Fruit fly (Drosophila melanogaster) whole organism, embryonic: ENCODE data around the gene Gpdh3.

Experiments used
- CG10654 ChIP-seq: fragments of 200-800 bp; sonication (Bioruptor generic); optimal IDR thresholded peaks from 2 replicates; lab custom pipeline; 2016; ENCODE audit warnings: missing biosample characterization, missing genetic modification characterization
- CG11247 ChIP-seq: fragments of 200-800 bp; sonication (Bioruptor generic); IDR thresholded peaks from 2 replicates; pipeline ENCODE4 v1.3.6; 2022; ENCODE audit warnings: missing biosample characterization, missing genetic modification characterization
- CG12744 ChIP-seq: fragments of 200-800 bp; sonication (Bioruptor generic); optimal IDR thresholded peaks from 2 replicates; lab custom pipeline; 2016; ENCODE audit warnings: missing biosample characterization, missing genetic modification characterization
- CG15479 ChIP-seq: fragments of 200-800 bp; sonication (Bioruptor generic); optimal IDR thresholded peaks from 3 replicates; lab custom pipeline; 2019; ENCODE audit warnings: missing biosample characterization, mild to moderate bottlenecking, missing genetic modification characterization, moderate library complexity
- CG16813 ChIP-seq: fragments of 200-800 bp; sonication (Bioruptor generic); IDR thresholded peaks from 3 replicates; pipeline ENCODE4 v1.3.6; 2022; ENCODE audit warnings: missing biosample characterization, missing genetic modification characterization; ENCODE audit not compliant: partially characterized antibody
- CG17568 ChIP-seq: fragments of 200-800 bp; sonication (Bioruptor generic); optimal IDR thresholded peaks from 2 replicates; lab custom pipeline; 2018; ENCODE audit warnings: missing biosample characterization, mild to moderate bottlenecking, missing genetic modification characterization, moderate library complexity
- CG18476 ChIP-seq: fragments of 200-800 bp; sonication (Bioruptor generic); optimal IDR thresholded peaks from 2 replicates; lab custom pipeline; 2016; ENCODE audit warnings: missing biosample characterization, mild to moderate bottlenecking, missing genetic modification characterization
- CG2199 ChIP-seq: fragments of 200-800 bp; sonication (Bioruptor generic); IDR thresholded peaks from 3 replicates; pipeline ENCODE4 v1.3.6; 2022; ENCODE audit warnings: missing biosample characterization, missing genetic modification characterization
- CG2202 ChIP-seq: fragments of 200-800 bp; sonication (Bioruptor generic); optimal IDR thresholded peaks from 2 replicates; lab custom pipeline; 2018; ENCODE audit warnings: missing biosample characterization, mild to moderate bottlenecking, missing genetic modification characterization
- CG2889 ChIP-seq: fragments of 200-800 bp; sonication (Bioruptor generic); IDR thresholded peaks from 3 replicates; pipeline ENCODE4 v1.3.6; 2022; ENCODE audit warnings: missing biosample characterization, missing genetic modification characterization
- CG30020 ChIP-seq: fragments of 200-800 bp; optimal IDR thresholded peaks from 2 replicates; lab custom pipeline; 2019; ENCODE audit warnings: missing biosample characterization, mild to moderate bottlenecking, missing genetic modification characterization, moderate library complexity
- CG3726 ChIP-seq: fragments of 200-800 bp; sonication (Bioruptor generic); IDR thresholded peaks from 3 replicates; pipeline ENCODE4, ENCODE4 v1.3.6; 2022; ENCODE audit warnings: missing biosample characterization, missing genetic modification characterization
- CG8281 ChIP-seq: fragments of 200-800 bp; sonication (Bioruptor generic); optimal IDR thresholded peaks from 2 replicates; lab custom pipeline; 2018; ENCODE audit warnings: missing biosample characterization, mild to moderate bottlenecking, missing genetic modification characterization, moderate library complexity
- CG8290 ChIP-seq, 3 experiments: fragments of 200-800 bp; sonication (Bioruptor generic); optimal IDR thresholded peaks; 2 replicates each; lab custom pipeline; 2016 to 2019; ENCODE audit warnings: missing biosample characterization in 3 of 3, missing genetic modification characterization in 3 of 3, mild to moderate bottlenecking in 2 of 3, moderate library complexity in 1 of 3
- CG9876 ChIP-seq: fragments of 200-800 bp; sonication (Bioruptor generic); optimal IDR thresholded peaks from 2 replicates; lab custom pipeline; 2016; ENCODE audit warnings: missing biosample characterization, missing genetic modification characterization
- Dek ChIP-seq: fragments of 200-800 bp; sonication (Bioruptor generic); optimal IDR thresholded peaks from 3 replicates; lab custom pipeline; 2019; ENCODE audit warnings: missing biosample characterization, mild to moderate bottlenecking, missing genetic modification characterization, moderate library complexity
- Doc3 ChIP-seq: fragments of 200-800 bp; sonication (Bioruptor generic); IDR thresholded peaks from 3 replicates; pipeline ENCODE4 v1.3.6; 2022; ENCODE audit warnings: missing biosample characterization, missing genetic modification characterization; ENCODE audit not compliant: partially characterized antibody
- Elba2 ChIP-seq: fragments of 200-800 bp; sonication (Bioruptor generic); optimal IDR thresholded peaks from 3 replicates; lab custom pipeline; 2016; ENCODE audit warnings: missing biosample characterization, missing genetic modification characterization
- Fer3 ChIP-seq: fragments of 200-800 bp; sonication (Bioruptor generic); optimal IDR thresholded peaks from 2 replicates; lab custom pipeline; 2018; ENCODE audit warnings: missing biosample characterization, mild to moderate bottlenecking, missing genetic modification characterization, moderate library complexity
- Jarid2 ChIP-seq: fragments of 200-800 bp; sonication (Bioruptor generic); optimal IDR thresholded peaks from 3 replicates; lab custom pipeline; 2017; ENCODE audit warnings: mild to moderate bottlenecking, missing biosample characterization, missing genetic modification reagents, missing genetic modification characterization
- Oaz ChIP-seq: fragments of 200-800 bp; sonication (Bioruptor generic); IDR thresholded peaks from 2 replicates; pipeline ENCODE4 v1.3.6; 2022; ENCODE audit warnings: missing biosample characterization, missing genetic modification characterization
- YL-1 ChIP-seq: fragments of 200-800 bp; sonication (Bioruptor generic); optimal IDR thresholded peaks from 3 replicates; lab custom pipeline; 2017; ENCODE audit warnings: missing biosample characterization, mild to moderate bottlenecking, missing genetic modification characterization
- ase ChIP-seq: fragments of 200-800 bp; sonication (Bioruptor generic); IDR thresholded peaks from 3 replicates; pipeline ENCODE4 v1.3.6; 2022; ENCODE audit warnings: missing biosample characterization, missing genetic modification characterization
- chif ChIP-seq, 2 experiments: fragments of 200-800 bp; sonication (Bioruptor generic); optimal IDR thresholded peaks; 3 replicates each; lab custom pipeline; 2016; ENCODE audit warnings: missing biosample characterization in 2 of 2, missing genetic modification characterization in 2 of 2
- corto ChIP-seq: fragments of 200-800 bp; sonication (Bioruptor generic); optimal IDR thresholded peaks from 2 replicates; lab custom pipeline; 2016; ENCODE audit warnings: missing biosample characterization, mild to moderate bottlenecking, missing genetic modification characterization, moderate library complexity
- croc ChIP-seq: fragments of 200-800 bp; sonication (Bioruptor generic); conservative IDR thresholded peaks from 3 replicates; pipeline ENCODE4 v1.3.6; 2022; ENCODE audit warnings: missing biosample characterization, missing genetic modification characterization
- dpn ChIP-seq, 2 experiments: fragments of 200-800 bp; sonication (Bioruptor generic); optimal IDR thresholded peaks; 3 replicates each; lab custom pipeline; 2016; ENCODE audit warnings: missing biosample characterization in 2 of 2, missing genetic modification characterization in 2 of 2
- fd96Cb ChIP-seq: fragments of 200-800 bp; sonication (Bioruptor generic); optimal IDR thresholded peaks from 2 replicates; lab custom pipeline; 2018; ENCODE audit warnings: missing biosample characterization, mild to moderate bottlenecking, missing genetic modification characterization, moderate library complexity
- fu2 ChIP-seq: fragments of 200-800 bp; sonication (Bioruptor generic); optimal IDR thresholded peaks from 2 replicates; lab custom pipeline; 2016; ENCODE audit warnings: missing biosample characterization, missing genetic modification characterization
- gem ChIP-seq: fragments of 200-800 bp; sonication (Bioruptor generic); optimal IDR thresholded peaks from 2 replicates; lab custom pipeline; 2019; ENCODE audit warnings: missing biosample characterization, mild to moderate bottlenecking, missing genetic modification characterization, moderate library complexity
- grau ChIP-seq: fragments of 200-800 bp; optimal IDR thresholded peaks from 3 replicates; lab custom pipeline; 2019; ENCODE audit warnings: missing biosample characterization, mild to moderate bottlenecking, missing genetic modification characterization, moderate library complexity
- kay ChIP-seq: fragments of 200-800 bp; sonication (Bioruptor generic); optimal IDR thresholded peaks from 2 replicates; lab custom pipeline; 2016; ENCODE audit warnings: missing biosample characterization, missing genetic modification characterization
- lov ChIP-seq, 2 experiments: fragments of 200-800 bp in 1 of 2; fragments of >200 bp in 1 of 2; sonication (Bioruptor generic) in 1 of 2; IDR thresholded peaks in 1 of 2; optimal IDR thresholded peaks in 1 of 2; 2 replicates in 1 of 2; 3 replicates in 1 of 2; pipeline versions ENCODE4 v1.3.6 to Lab custom; 2017 to 2022; ENCODE audit warnings: missing biosample characterization in 1 of 2, missing genetic modification characterization in 1 of 2
- luna ChIP-seq: fragments of 200-800 bp; sonication (Bioruptor generic); optimal IDR thresholded peaks from 2 replicates; lab custom pipeline; 2016; ENCODE audit warnings: missing biosample characterization, missing genetic modification characterization
- onecut ChIP-seq: fragments of 200-800 bp; sonication (Bioruptor generic); IDR thresholded peaks from 2 replicates; pipeline ENCODE4 v1.3.6; 2022; ENCODE audit warnings: missing biosample characterization, missing genetic modification characterization
- pb ChIP-seq: fragments of 200-800 bp; sonication (Bioruptor generic); optimal IDR thresholded peaks from 3 replicates; lab custom pipeline; 2016; ENCODE audit warnings: missing biosample characterization, missing genetic modification characterization
- phol ChIP-seq: fragments of 200-800 bp; sonication (Bioruptor generic); optimal IDR thresholded peaks from 3 replicates; lab custom pipeline; 2018; ENCODE audit warnings: missing biosample characterization, mild to moderate bottlenecking, missing genetic modification characterization, moderate library complexity
- psq ChIP-seq: fragments of 200-800 bp; sonication (Bioruptor generic); optimal IDR thresholded peaks from 2 replicates; lab custom pipeline; 2017; ENCODE audit warnings: missing biosample characterization, missing genetic modification characterization
- pum ChIP-seq: fragments of 200-800 bp; sonication (Bioruptor generic); optimal IDR thresholded peaks from 2 replicates; lab custom pipeline; 2016; ENCODE audit warnings: missing biosample characterization, missing genetic modification characterization
- run ChIP-seq: fragments of 200-800 bp; sonication (Bioruptor generic); optimal IDR thresholded peaks from 3 replicates; lab custom pipeline; 2018; ENCODE audit warnings: missing biosample characterization, mild to moderate bottlenecking, missing genetic modification characterization
- schlank ChIP-seq: fragments of 200-800 bp; sonication (Bioruptor generic); optimal IDR thresholded peaks from 2 replicates; lab custom pipeline; 2018; ENCODE audit warnings: missing biosample characterization, mild to moderate bottlenecking, missing genetic modification characterization
- seq ChIP-seq: fragments of 200-800 bp; sonication (Bioruptor generic); IDR thresholded peaks from 2 replicates; pipeline ENCODE4 v1.3.6; 2022; ENCODE audit warnings: missing biosample characterization, missing genetic modification characterization
- ssp ChIP-seq: fragments of 200-800 bp; sonication (Bioruptor generic); IDR thresholded peaks from 2 replicates; pipeline ENCODE4 v1.3.6; 2022; ENCODE audit warnings: missing biosample characterization, missing genetic modification characterization
- tap ChIP-seq: fragments of 200-800 bp; optimal IDR thresholded peaks from 3 replicates; lab custom pipeline; 2019; ENCODE audit warnings: missing biosample characterization, mild to moderate bottlenecking, missing genetic modification characterization, moderate library complexity
- tgo ChIP-seq: fragments of 200-800 bp; sonication (Bioruptor generic); IDR thresholded peaks from 3 replicates; pipeline ENCODE4 v1.3.6; 2022; ENCODE audit warnings: missing biosample characterization, missing genetic modification characterization
- tio ChIP-seq: fragments of 200-800 bp; sonication (Bioruptor generic); optimal IDR thresholded peaks from 2 replicates; lab custom pipeline; 2017; ENCODE audit warnings: missing biosample characterization, missing genetic modification characterization, inconsistent platforms
- tup ChIP-seq: fragments of 200-800 bp; sonication (Bioruptor generic); optimal IDR thresholded peaks from 2 replicates; lab custom pipeline; 2016; ENCODE audit warnings: missing biosample characterization, mild to moderate bottlenecking, missing genetic modification characterization, moderate library complexity
- wor ChIP-seq: fragments of 200-800 bp; sonication (Bioruptor generic); IDR thresholded peaks from 2 replicates; pipeline ENCODE4 v1.3.6; 2022; ENCODE audit warnings: missing biosample characterization, missing genetic modification characterization
- zen2 ChIP-seq: fragments of 200-800 bp; sonication (Bioruptor generic); IDR thresholded peaks from 3 replicates; pipeline ENCODE4 v1.3.6; 2022; ENCODE audit warnings: missing biosample characterization, missing genetic modification characterization; ENCODE audit not compliant: partially characterized antibody

Gene Gpdh3

DNA sequence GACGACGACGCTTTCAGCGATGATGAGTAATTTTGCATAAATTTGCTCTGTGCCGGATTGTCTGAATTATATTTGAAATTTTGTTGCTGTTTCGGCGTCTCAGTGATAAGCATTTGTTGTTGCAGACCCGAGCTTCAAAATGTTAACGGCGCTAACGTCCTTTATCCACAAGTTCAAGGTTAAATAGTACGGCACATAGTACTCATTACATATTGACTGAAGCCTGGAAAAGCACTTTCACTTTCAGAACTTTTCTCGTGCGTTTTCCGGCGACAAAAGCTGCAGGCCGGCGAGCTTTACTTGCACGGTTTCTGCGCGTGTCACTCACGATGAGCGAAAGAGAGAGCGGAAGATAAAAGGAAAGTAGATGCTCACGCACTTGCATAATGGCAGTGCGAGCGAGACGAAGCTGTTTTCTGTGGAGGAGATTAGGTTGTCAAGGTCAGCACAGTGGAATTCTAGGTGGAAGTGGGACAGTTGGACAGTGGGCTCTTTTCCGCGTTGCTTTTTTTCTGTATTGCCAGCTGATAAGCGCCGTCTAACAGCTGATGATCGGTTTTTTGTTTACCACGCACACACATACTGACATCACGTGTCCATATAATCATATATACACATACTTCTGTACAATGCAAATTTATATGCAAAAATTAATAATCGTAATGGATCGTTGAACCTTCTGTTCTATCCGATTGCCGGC is 13.6 kb upstream of the Gpdh3 start (continued):
- TF ChIP-seq wor (GFP tag; lab: Robert Waterston, UW) (no peak), chif (GFP tag; optimal IDR thresholded peaks at IDR 0.05; lab: Kevin White, UChicago) (no peak), CG8290 (GFP tag; optimal IDR thresholded peaks at IDR 0.05; lab: Kevin White, UChicago) (no peak), CG8290 (tag; optimal IDR thresholded peaks at IDR 0.05; lab: Kevin White, UChicago) (peak in 1 of 2 experiments; percentile 33), seq (GFP tag; lab: Robert Waterston, UW) (no peak), CG2202 (tag; lab: Kevin White, UChicago) (no peak), onecut (no peak), lov (optimal IDR thresholded peaks at IDR 0.05; lab: Kevin White, UChicago) (no peak), lov (GFP tag; IDR thresholded peaks at IDR 0.05; lab: Robert Waterston, UW) (no peak), pb (GFP tag; lab: Kevin White, UChicago) (no peak), pum (GFP tag; lab: Kevin White, UChicago) (no peak), CG2889 (GFP tag; lab: Robert Waterston, UW) (no peak), CG17568 (GFP tag; lab: Kevin White, UChicago) (no peak), dpn (GFP tag; optimal IDR thresholded peaks at IDR 0.05; lab: Kevin White, UChicago) (no peak), zen2 (0 out of 3 replicates have a peak, but pooled peaks have one; percentile 42), CG11247 (no peak), Elba2 (no peak), phol (tag; lab: Kevin White, UChicago) (no peak), CG15479 (GFP tag; lab: Kevin White, UChicago) (no peak), CG3726 (GFP tag; lab: Robert Waterston, UW) (no peak), psq (GFP tag; lab: Kevin White, UChicago) (no peak), YL-1 (GFP tag; lab: Kevin White, UChicago) (no peak), CG16813 (GFP tag; lab: Robert Waterston, UW) (no peak), tio (GFP tag; lab: Kevin White, UChicago) (no peak), schlank (tag; lab: Kevin White, UChicago) (no peak), CG18476 (no peak), CG12744 (GFP tag; lab: Kevin White, UChicago) (no peak), CG30020 (tag; lab: Kevin White, UChicago) (no peak), run (no peak), croc (GFP tag; lab: Robert Waterston, UW) (no peak), tup (GFP tag; lab: Kevin White, UChicago) (no peak), tgo (GFP tag; lab: Robert Waterston, UW) (no peak), luna (GFP tag; lab: Kevin White, UChicago) (no peak), CG8281 (tag; lab: Kevin White, UChicago) (no peak), CG10654 (GFP tag; lab: Kevin White, UChicago) (no peak), Dek (tag; lab: Kevin White, UChicago) (no peak), grau (tag; lab: Kevin White, UChicago) (no peak), CG9876 (GFP tag; lab: Kevin White, UChicago) (no peak), fd96Cb (tag; lab: Kevin White, UChicago) (no peak), Doc3 (GFP tag; lab: Robert Waterston, UW) (peak; percentile 40; the same call in 1 of the 3 replicates), Jarid2 (no peak), Oaz (GFP tag; lab: Robert Waterston, UW) (no peak), gem (tag; lab: Kevin White, UChicago) (no peak), kay (GFP tag; lab: Kevin White, UChicago) (no peak), tap (tag; lab: Kevin White, UChicago) (no peak), fu2 (GFP tag; lab: Kevin White, UChicago) (no peak), ase (GFP tag; lab: Robert Waterston, UW) (peak; percentile 42; the same call in 1 of the 3 replicates), corto (no peak), ssp (no peak), CG2199 (GFP tag; lab: Robert Waterston, UW) (no peak), Fer3 (tag; lab: Kevin White, UChicago) (no peak)
